Fruit fly (Drosophila melanogaster): ENCODE measurements around the gene CG32801.

Gene CG32801

DNA sequence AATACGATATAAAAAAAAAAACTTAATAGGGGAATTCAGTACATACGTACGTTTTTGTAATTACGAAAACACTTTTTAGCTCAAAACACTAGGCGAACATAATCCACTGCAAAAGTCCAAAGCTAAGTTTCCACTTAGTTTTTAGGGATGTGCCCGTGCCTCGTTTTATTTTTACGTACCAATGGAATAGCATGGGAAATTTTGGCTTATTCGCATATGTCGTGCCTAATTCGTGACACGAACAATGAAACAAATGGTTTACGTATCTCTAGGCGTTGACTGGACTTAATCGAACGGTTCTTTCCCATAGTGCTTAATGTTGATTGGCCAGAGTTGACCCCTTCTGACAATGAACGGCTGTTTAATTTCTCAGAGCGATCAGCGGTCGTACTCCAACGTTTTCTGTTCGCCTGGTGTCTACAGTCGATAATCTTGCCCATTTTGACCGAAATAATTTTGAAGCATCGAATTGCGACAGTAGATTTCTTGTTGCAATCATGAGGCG, 23.3 kb downstream of the CG32801 start, which contains the start of gene CG14818:
Gene CG14818 (minus strand): TSS at position 169 of the 505 bp plus-strand sequence.
- TF ChIP-seq cyc (GFP tag; optimal IDR thresholded peaks at IDR 0.05) (peak; percentile 63), achi (GFP tag; optimal IDR thresholded peaks at IDR 0.05) (peak; percentile 54), Hr4 (GFP tag; optimal IDR thresholded peaks at IDR 0.05) (no peak), CG3919 (GFP tag; optimal IDR thresholded peaks at IDR 0.05) (peak; percentile 65), vri (GFP tag; optimal IDR thresholded peaks at IDR 0.05) (no peak), CG11902 (GFP tag; optimal IDR thresholded peaks at IDR 0.05) (no peak), CG10631 (GFP tag; optimal IDR thresholded peaks at IDR 0.05) (no peak), CG6854 (GFP tag; optimal IDR thresholded peaks at IDR 0.05) (peak; percentile 20), CG4318 (GFP tag; optimal IDR thresholded peaks at IDR 0.05) (no peak), Hr38 (GFP tag; optimal IDR thresholded peaks at IDR 0.05) (no peak), Ets96B (tag; optimal IDR thresholded peaks at IDR 0.05) (no peak), salr (GFP tag; optimal IDR thresholded peaks at IDR 0.05) (no peak), Blimp-1 (GFP tag; optimal IDR thresholded peaks at IDR 0.05) (no peak), CG8632 (GFP tag; optimal IDR thresholded peaks at IDR 0.05) (no peak), CG34406 (GFP tag; optimal IDR thresholded peaks at IDR 0.05) (peak; percentile 41), CG11294 (GFP tag; IDR thresholded peaks at IDR 0.05) (0 out of 2 replicates have a peak, but pooled peaks have one; percentile 44), acj6 (GFP tag; optimal IDR thresholded peaks at IDR 0.05) (peak; percentile 53), spab (GFP tag; optimal IDR thresholded peaks at IDR 0.05) (no peak), Gug (GFP tag; IDR thresholded peaks at IDR 0.05) (peak; percentile 42), lz (GFP tag; optimal IDR thresholded peaks at IDR 0.05) (peak; percentile 64), CG6163 (GFP tag; IDR thresholded peaks at IDR 0.05) (peak; percentile 66), Eip75B (GFP tag; optimal IDR thresholded peaks at IDR 0.05) (no peak), CG6792 (GFP tag; optimal IDR thresholded peaks at IDR 0.05) (peak; percentile 35), CG8319 (GFP tag; optimal IDR thresholded peaks at IDR 0.05) (no peak), Lpt (GFP tag; optimal IDR thresholded peaks at IDR 0.05) (peak; percentile 42), Met (GFP tag; optimal IDR thresholded peaks at IDR 0.05) (peak; percentile 73), Sox14 (GFP tag; optimal IDR thresholded peaks at IDR 0.05) (peak; percentile 55), fd59A (GFP tag; optimal IDR thresholded peaks at IDR 0.05) (no peak), Ets21C (GFP tag; optimal IDR thresholded peaks at IDR 0.05) (no peak), Sox102F (GFP tag; optimal IDR thresholded peaks at IDR 0.05) (no peak), dsx (GFP tag; optimal IDR thresholded peaks at IDR 0.05; ENCODE audit: poor library complexity, severe bottlenecking) (peak; percentile 17), esn (GFP tag; optimal IDR thresholded peaks at IDR 0.05) (peak; percentile 69), dac (GFP tag; optimal IDR thresholded peaks at IDR 0.05) (peak; percentile 39), ss (GFP tag; optimal IDR thresholded peaks at IDR 0.05) (peak in 1 of 2 experiments; percentile 25), eg (GFP tag; IDR thresholded peaks at IDR 0.05) (peak; percentile 79), CG8119 (GFP tag; IDR thresholded peaks at IDR 0.05) (peak; percentile 54; the same call in 2 of the 3 replicates), CG31627 (GFP tag; optimal IDR thresholded peaks at IDR 0.05) (peak; percentile 71), CG1621 (tag; optimal IDR thresholded peaks at IDR 0.05) (peak; percentile 45), pdm3 (GFP tag; optimal IDR thresholded peaks at IDR 0.05) (no peak), CG6276 (GFP tag; optimal IDR thresholded peaks at IDR 0.05) (no peak), net (GFP tag; optimal IDR thresholded peaks at IDR 0.05) (peak; percentile 11), CG9139 (GFP tag; optimal IDR thresholded peaks at IDR 0.05) (no peak), CG11762 (GFP tag; optimal IDR thresholded peaks at IDR 0.05; ENCODE audit: insufficient read depth) (peak; percentile 35), CG15336 (GFP tag; IDR thresholded peaks at IDR 0.05) (peak; percentile 53), Eip93F (GFP tag; optimal IDR thresholded peaks at IDR 0.05) (no peak), Hr39 (GFP tag; optimal IDR thresholded peaks at IDR 0.05) (peak; percentile 69), OdsH (GFP tag; optimal IDR thresholded peaks at IDR 0.05) (no peak), svp (GFP tag) (peak; percentile 96), fkh (GFP tag; optimal IDR thresholded peaks at IDR 0.05) (no peak), Smox (GFP tag; optimal IDR thresholded peaks at IDR 0.05) (peak; percentile 64), CG10669 (GFP tag; optimal IDR thresholded peaks at IDR 0.05) (no peak), CG16779 (tag; optimal IDR thresholded peaks at IDR 0.05) (no peak)

All from whole organism, prepupa.